Worm (Caenorhabditis elegans) whole organism, young adult: ENCODE measurements around the gene bmk-1.
A peak's percentile ranks its signal among the peaks of the same experiment; 100 is the strongest.

ENCODE experiments used
- B0019.2 ChIP-seq: fragments of 200-800 bp; sonication (Bioruptor generic); conservative IDR thresholded peaks from 2 replicates; pipeline ENCODE4 v1.3.6; 2022; ENCODE audit warnings: missing genetic modification reagents, missing genetic modification characterization, missing compliant biosample characterization
- B0035.1 ChIP-seq: sonication (generic microtip); optimal IDR thresholded peaks from 2 replicates; lab custom pipeline; 2016; ENCODE audit warnings: missing genetic modification characterization, mild to moderate bottlenecking, missing compliant biosample characterization, missing genotype, missing genetic modification reagents
- C17E4.6 ChIP-seq: fragments of 200-800 bp; sonication (Bioruptor generic); IDR thresholded peaks from 2 replicates; pipeline ENCODE4 v1.3.6; 2022; ENCODE audit warnings: missing genetic modification reagents, missing genetic modification characterization, missing compliant biosample characterization
- D2030.7 ChIP-seq: fragments of 200-800 bp; sonication (Bioruptor generic); IDR thresholded peaks from 2 replicates; pipeline ENCODE4 v1.3.6; 2022; ENCODE audit warnings: missing genetic modification reagents, missing genetic modification characterization, missing compliant biosample characterization
- F39B2.1 ChIP-seq: fragments of 200-800 bp; sonication (Bioruptor generic); IDR thresholded peaks from 2 replicates; pipeline ENCODE4 v1.3.6; 2022; ENCODE audit warnings: missing genetic modification reagents, missing genetic modification characterization, missing compliant biosample characterization
- F49E8.2 ChIP-seq: sonication (generic microtip); optimal IDR thresholded peaks from 3 replicates; lab custom pipeline; 2017; ENCODE audit warnings: missing genetic modification characterization, mild to moderate bottlenecking, missing compliant biosample characterization, antibody characterized with exemption, moderate library complexity; ENCODE audit not compliant: insufficient read depth
- T07F8.4 ChIP-seq: sonication (generic microtip); optimal IDR thresholded peaks from 2 replicates; lab custom pipeline; 2016; ENCODE audit warnings: mild to moderate bottlenecking, missing genetic modification characterization, moderate library complexity, missing compliant biosample characterization
- Y56A3A.18 ChIP-seq: fragments of 200-800 bp; sonication (Bioruptor generic); IDR thresholded peaks from 2 replicates; pipeline ENCODE4 v1.3.6; 2022; ENCODE audit warnings: missing genetic modification reagents, missing genetic modification characterization, missing compliant biosample characterization
- ZK185.1 ChIP-seq: sonication (generic microtip); optimal IDR thresholded peaks from 2 replicates; lab custom pipeline; 2016; ENCODE audit warnings: mild to moderate bottlenecking, missing genetic modification characterization, missing compliant biosample characterization; ENCODE audit not compliant: poor library complexity, severe bottlenecking
- aptf-2 ChIP-seq: fragments of 200-800 bp; sonication (Bioruptor generic); conservative IDR thresholded peaks from 2 replicates; pipeline ENCODE4 v1.3.6; 2022; ENCODE audit warnings: missing genetic modification reagents, missing genetic modification characterization, missing compliant biosample characterization
- atf-7 ChIP-seq: sonication (generic microtip); optimal IDR thresholded peaks from 2 replicates; lab custom pipeline; 2017; ENCODE audit warnings: mild to moderate bottlenecking, missing genetic modification characterization, missing compliant biosample characterization
- attf-3 ChIP-seq: fragments of 200-800 bp; sonication (Bioruptor generic); conservative IDR thresholded peaks from 2 replicates; pipeline ENCODE4 v1.3.6; 2022; ENCODE audit warnings: missing genetic modification reagents, missing genetic modification characterization, missing compliant biosample characterization
- bed-2 ChIP-seq: fragments of 200-800 bp; sonication (Bioruptor generic); IDR thresholded peaks from 2 replicates; pipeline ENCODE4 v1.3.6; 2022; ENCODE audit warnings: missing genetic modification reagents, missing genetic modification characterization, missing compliant biosample characterization
- ccch-3 ChIP-seq: fragments of 200-800 bp; sonication (Bioruptor generic); optimal IDR thresholded peaks from 2 replicates; lab custom pipeline; 2018; ENCODE audit warnings: mild to moderate bottlenecking, missing genetic modification characterization, missing compliant biosample characterization
- cebp-1 ChIP-seq, 2 experiments: fragments of 200-800 bp in 1 of 2; sonication (Bioruptor generic) in 1 of 2; sonication (generic microtip) in 1 of 2; IDR thresholded peaks in 1 of 2; optimal IDR thresholded peaks in 1 of 2; 2 replicates each; pipeline versions ENCODE4 v1.3.6 to Lab custom; 2017 to 2022; ENCODE audit warnings: missing compliant biosample characterization in 2 of 2, missing genetic modification characterization in 2 of 2, mild to moderate bottlenecking in 1 of 2, missing genetic modification reagents in 1 of 2, moderate library complexity in 1 of 2
- ceh-40 ChIP-seq: fragments of 200-800 bp; sonication (Bioruptor generic); IDR thresholded peaks from 2 replicates; pipeline ENCODE4 v1.3.6; 2022; ENCODE audit warnings: missing genetic modification characterization, missing compliant biosample characterization
- dox-1 ChIP-seq: fragments of 200-800 bp; sonication (Bioruptor generic); IDR thresholded peaks from 2 replicates; pipeline ENCODE4 v1.3.6; 2022; ENCODE audit warnings: missing genetic modification reagents, missing genetic modification characterization, missing compliant biosample characterization
- dpff-1 ChIP-seq: sonication (generic microtip); optimal IDR thresholded peaks from 2 replicates; lab custom pipeline; 2017; ENCODE audit warnings: mild to moderate bottlenecking, missing genetic modification characterization, missing compliant biosample characterization
- efl-1 ChIP-seq: fragments of 150-350 bp; optimal IDR thresholded peaks from 2 replicates; lab custom pipeline; 2014; ENCODE audit warnings: missing biosample characterization, missing genetic modification reagents, missing genetic modification characterization
- ekl-4 ChIP-seq: fragments of 200-800 bp; sonication (Bioruptor generic); IDR thresholded peaks from 2 replicates; pipeline ENCODE4 v1.3.6; 2022; ENCODE audit warnings: missing genetic modification reagents, missing genetic modification characterization, missing compliant biosample characterization
- ets-4 ChIP-seq: fragments of 200-800 bp; sonication (Bioruptor generic); optimal IDR thresholded peaks from 2 replicates; lab custom pipeline; 2018; ENCODE audit warnings: mild to moderate bottlenecking, missing genetic modification characterization, missing compliant biosample characterization
- fkh-3 ChIP-seq: sonication (generic microtip); optimal IDR thresholded peaks from 2 replicates; lab custom pipeline; 2016; ENCODE audit warnings: mild to moderate bottlenecking, missing genetic modification characterization, missing compliant biosample characterization
- gei-17 ChIP-seq: fragments of 200-800 bp; sonication (Bioruptor generic); optimal IDR thresholded peaks from 2 replicates; lab custom pipeline; 2018; ENCODE audit warnings: mild to moderate bottlenecking, missing genetic modification characterization, missing compliant biosample characterization
- hrde-1 ChIP-seq: sonication (generic microtip); optimal IDR thresholded peaks from 2 replicates; lab custom pipeline; 2016; ENCODE audit warnings: missing genetic modification characterization, mild to moderate bottlenecking, missing compliant biosample characterization, moderate library complexity, missing genotype, missing genetic modification reagents, borderline replicate concordance
- let-607 ChIP-seq, 2 experiments: fragments of 200-800 bp in 1 of 2; sonication (Bioruptor generic) in 1 of 2; sonication (generic microtip) in 1 of 2; optimal IDR thresholded peaks; 2 replicates each; lab custom pipeline; 2016 to 2018; ENCODE audit warnings: mild to moderate bottlenecking in 2 of 2, missing compliant biosample characterization in 2 of 2, missing genetic modification characterization in 2 of 2, moderate library complexity in 2 of 2, missing genotype in 1 of 2
- lsy-27 ChIP-seq: sonication (generic microtip); optimal IDR thresholded peaks from 2 replicates; lab custom pipeline; 2017; ENCODE audit warnings: missing genetic modification characterization, mild to moderate bottlenecking, missing compliant biosample characterization, antibody characterized with exemption, missing genotype, borderline replicate concordance; ENCODE audit not compliant: insufficient read depth
- madf-6 ChIP-seq: fragments of 200-800 bp; sonication (Bioruptor generic); IDR thresholded peaks from 2 replicates; pipeline ENCODE4 v1.3.6; 2022; ENCODE audit warnings: missing genetic modification reagents, missing genetic modification characterization, missing compliant biosample characterization
- mcd-1 ChIP-seq: fragments of 200-800 bp; sonication (Bioruptor generic); IDR thresholded peaks from 2 replicates; pipeline ENCODE4 v1.3.6; 2022; ENCODE audit warnings: missing genetic modification reagents, missing genetic modification characterization, missing compliant biosample characterization
- mel-28 ChIP-seq: sonication (generic microtip); optimal IDR thresholded peaks from 2 replicates; lab custom pipeline; 2016; ENCODE audit warnings: borderline replicate concordance, mild to moderate bottlenecking, missing genetic modification characterization, missing compliant biosample characterization
- mes-4 ChIP-seq: sonication (generic microtip); optimal IDR thresholded peaks from 2 replicates; lab custom pipeline; 2016; ENCODE audit warnings: missing genotype, missing genetic modification characterization, missing compliant biosample characterization
- mxl-1 ChIP-seq: sonication (generic microtip); optimal IDR thresholded peaks from 2 replicates; lab custom pipeline; 2016; ENCODE audit warnings: missing genetic modification characterization, missing compliant biosample characterization
- nhr-120 ChIP-seq: fragments of 200-800 bp; sonication (Bioruptor generic); IDR thresholded peaks from 2 replicates; pipeline ENCODE4 v1.3.6; 2022; ENCODE audit warnings: missing genetic modification characterization, missing compliant biosample characterization
- nhr-80 ChIP-seq: sonication (generic microtip); optimal IDR thresholded peaks from 2 replicates; lab custom pipeline; 2016; ENCODE audit warnings: missing genetic modification characterization, missing compliant biosample characterization
- rec-8 ChIP-seq, 2 experiments: sonication (generic microtip); optimal IDR thresholded peaks; 2 replicates each; lab custom pipeline; 2016; ENCODE audit warnings: mild to moderate bottlenecking in 2 of 2, missing genetic modification characterization in 2 of 2, missing genetic modification reagents in 2 of 2, missing genotype in 2 of 2, missing biosample characterization in 1 of 2, missing compliant biosample characterization in 1 of 2, moderate library complexity in 1 of 2
- repo-1 ChIP-seq: sonication (generic microtip); optimal IDR thresholded peaks from 2 replicates; lab custom pipeline; 2017; ENCODE audit warnings: mild to moderate bottlenecking, missing genetic modification characterization, missing compliant biosample characterization
- somi-1 ChIP-seq: fragments of 200-800 bp; sonication (Bioruptor generic); optimal IDR thresholded peaks from 2 replicates; lab custom pipeline; 2018; ENCODE audit warnings: mild to moderate bottlenecking, missing genetic modification characterization, missing compliant biosample characterization
- sptf-2 ChIP-seq: fragments of 200-800 bp; sonication (Bioruptor generic); optimal IDR thresholded peaks from 2 replicates; lab custom pipeline; 2018; ENCODE audit warnings: mild to moderate bottlenecking, missing genetic modification characterization, missing compliant biosample characterization
- tbp1 ChIP-seq: fragments of 200-800 bp; sonication (Bioruptor generic); optimal IDR thresholded peaks from 2 replicates; lab custom pipeline; 2018; ENCODE audit warnings: mild to moderate bottlenecking, missing genetic modification characterization, missing compliant biosample characterization
- tbx-9 ChIP-seq: sonication (generic microtip); optimal IDR thresholded peaks from 2 replicates; lab custom pipeline; 2016; ENCODE audit warnings: borderline replicate concordance, missing genetic modification characterization, inconsistent platforms, missing compliant biosample characterization
- tlf-1 ChIP-seq: fragments of 200-800 bp; sonication (Bioruptor generic); optimal IDR thresholded peaks from 2 replicates; lab custom pipeline; 2018; ENCODE audit warnings: mild to moderate bottlenecking, missing genetic modification characterization, missing compliant biosample characterization
- unc-130 ChIP-seq: sonication (generic microtip); optimal IDR thresholded peaks from 2 replicates; lab custom pipeline; 2016; ENCODE audit warnings: missing genetic modification reagents, missing genetic modification characterization, missing compliant biosample characterization
- zim-3 ChIP-seq: sonication (generic microtip); optimal IDR thresholded peaks from 2 replicates; lab custom pipeline; 2017; ENCODE audit warnings: mild to moderate bottlenecking, missing genetic modification characterization, moderate library complexity, missing compliant biosample characterization
- ztf-25 ChIP-seq: fragments of 200-800 bp; sonication (Bioruptor generic); IDR thresholded peaks from 2 replicates; pipeline ENCODE4 v1.3.6; 2022; ENCODE audit warnings: missing genetic modification reagents, missing genetic modification characterization, missing compliant biosample characterization
- ztf-3 ChIP-seq: fragments of 200-800 bp; sonication (Bioruptor generic); optimal IDR thresholded peaks from 2 replicates; lab custom pipeline; 2018; ENCODE audit warnings: mild to moderate bottlenecking, missing genetic modification characterization, missing compliant biosample characterization

Gene bmk-1

DNA sequence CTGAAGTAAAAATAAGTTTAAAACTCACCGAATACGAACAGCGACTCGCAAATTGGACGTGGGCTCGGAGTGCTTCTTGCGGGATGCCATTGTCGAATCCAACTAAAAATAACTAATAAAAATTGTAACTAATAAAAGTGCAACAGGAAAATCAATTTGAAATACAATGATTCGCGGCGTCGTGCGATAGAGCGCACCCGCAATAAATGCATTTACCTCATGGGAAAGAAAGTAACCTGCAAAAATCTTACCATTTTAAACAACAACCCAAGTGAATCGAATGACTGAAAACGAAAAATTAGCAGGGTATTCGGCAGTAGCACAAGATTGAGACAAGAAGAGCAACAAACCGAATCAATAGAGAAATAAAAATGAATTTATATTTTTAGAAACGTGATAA is at the start of gene bmk-1:
TSS of gene bmk-1 (minus strand) at position 359 of the 400 bp plus-strand sequence.
- TF ChIP-seq B0035.1 (tag; lab: Kevin White, UChicago) (no peak), nhr-120 (GFP tag; lab: Robert Waterston, UW) (no peak), mcd-1 (peak; percentile 6; the same call in 1 of the 2 replicates), efl-1 (GFP tag; lab: Kevin White, UChicago) (peak; percentile 21), ztf-3 (no peak), bed-2 (GFP tag; lab: Robert Waterston, UW) (no peak), aptf-2 (GFP tag; lab: Robert Waterston, UW) (0 out of 2 replicates have a peak, but pooled peaks have one; percentile 36), ztf-25 (GFP tag; lab: Robert Waterston, UW) (no peak), lsy-27 (tag; lab: Kevin White, UChicago) (no peak), let-607 (tag; optimal IDR thresholded peaks at IDR 0.05; lab: Kevin White, UChicago) (no peak), rec-8 (tag; optimal IDR thresholded peaks at IDR 0.05; lab: Kevin White, UChicago) (no peak), zim-3 (tag; lab: Kevin White, UChicago) (no peak), fkh-3 (tag; lab: Kevin White, UChicago) (no peak), madf-6 (0 out of 2 replicates have a peak, but pooled peaks have one; percentile 32), gei-17 (GFP tag; lab: Kevin White, UChicago) (no peak), ets-4 (no peak), mel-28 (tag; lab: Kevin White, UChicago) (no peak), attf-3 (GFP tag; lab: Robert Waterston, UW) (no peak), mxl-1 (no peak), unc-130 (GFP tag; lab: Kevin White, UChicago) (no peak), dpff-1 (no peak), mes-4 (tag; lab: Kevin White, UChicago) (no peak), ccch-3 (GFP tag; lab: Kevin White, UChicago) (no peak), F39B2.1 (no peak), ekl-4 (no peak), T07F8.4 (no peak), D2030.7 (GFP tag; lab: Robert Waterston, UW) (no peak), hrde-1 (tag; lab: Kevin White, UChicago) (no peak), C17E4.6 (no peak), F49E8.2 (tag; lab: Kevin White, UChicago) (no peak)

DNA sequence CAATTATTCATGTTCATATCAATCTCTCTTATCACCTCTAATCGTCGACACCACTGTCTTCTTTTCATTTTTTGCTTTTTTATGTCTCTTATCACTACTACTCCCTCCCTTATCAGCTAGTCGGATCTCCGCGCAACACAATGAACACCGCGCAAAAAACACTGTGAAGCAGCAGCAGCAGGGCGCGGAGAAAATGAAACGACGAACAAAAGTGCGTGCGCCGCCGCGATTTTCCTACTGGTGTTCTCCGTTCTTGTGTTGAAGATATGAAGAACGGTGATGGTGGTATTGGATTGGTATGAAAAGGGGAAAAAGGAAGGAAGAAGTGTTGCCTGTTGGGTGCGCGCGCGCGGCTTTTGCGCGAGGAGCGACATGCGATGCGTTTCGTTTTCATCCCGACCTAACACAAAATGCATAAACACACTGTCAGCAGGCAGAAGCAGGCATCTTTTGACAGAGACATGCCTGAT is 49.0 kb upstream of the bmk-1 start:
- TF ChIP-seq tlf-1 (no peak), ZK185.1 (tag; lab: Kevin White, UChicago) (no peak), mxl-1 (no peak), sptf-2 (no peak), ceh-40 (no peak), B0019.2 (no peak), gei-17 (GFP tag; lab: Kevin White, UChicago) (no peak), mcd-1 (no peak), F49E8.2 (tag; lab: Kevin White, UChicago) (no peak), hrde-1 (tag; lab: Kevin White, UChicago) (no peak), ztf-25 (GFP tag; lab: Robert Waterston, UW) (0 out of 2 replicates have a peak, but pooled peaks have one; percentile 15), ccch-3 (GFP tag; lab: Kevin White, UChicago) (no peak), nhr-80 (tag; lab: Kevin White, UChicago) (peak; percentile 78), cebp-1 (GFP tag; IDR thresholded peaks at IDR 0.05; lab: Robert Waterston, UW) (no peak), cebp-1 (tag; optimal IDR thresholded peaks at IDR 0.05; lab: Kevin White, UChicago) (no peak), ets-4 (no peak), mel-28 (tag; lab: Kevin White, UChicago) (no peak), tbp1 (no peak), repo-1 (tag; lab: Kevin White, UChicago) (no peak), dox-1 (GFP tag; lab: Robert Waterston, UW) (peak; percentile 48; the same call in 1 of the 2 replicates), Y56A3A.18 (GFP tag; lab: Robert Waterston, UW) (no peak), somi-1 (no peak), ekl-4 (no peak), let-607 (tag; optimal IDR thresholded peaks at IDR 0.05; lab: Kevin White, UChicago) (peak in 1 of 2 experiments; percentile 1), efl-1 (GFP tag; lab: Kevin White, UChicago) (no peak), atf-7 (no peak), tbx-9 (tag; lab: Kevin White, UChicago) (no peak)
